Fruit fly (Drosophila melanogaster) S2 (cell line): Measurements from ENCODE around the gene unk.

Source experiments
- CG8478 ChIP-seq: fragments of >200 bp; optimal IDR thresholded peaks from 2 replicates; lab custom pipeline; 2018
- CTCF ChIP-seq, 2 experiments: fragments of >200 bp; optimal IDR thresholded peaks; 2 replicates each; lab custom pipeline; 2018

Gene unk

DNA sequence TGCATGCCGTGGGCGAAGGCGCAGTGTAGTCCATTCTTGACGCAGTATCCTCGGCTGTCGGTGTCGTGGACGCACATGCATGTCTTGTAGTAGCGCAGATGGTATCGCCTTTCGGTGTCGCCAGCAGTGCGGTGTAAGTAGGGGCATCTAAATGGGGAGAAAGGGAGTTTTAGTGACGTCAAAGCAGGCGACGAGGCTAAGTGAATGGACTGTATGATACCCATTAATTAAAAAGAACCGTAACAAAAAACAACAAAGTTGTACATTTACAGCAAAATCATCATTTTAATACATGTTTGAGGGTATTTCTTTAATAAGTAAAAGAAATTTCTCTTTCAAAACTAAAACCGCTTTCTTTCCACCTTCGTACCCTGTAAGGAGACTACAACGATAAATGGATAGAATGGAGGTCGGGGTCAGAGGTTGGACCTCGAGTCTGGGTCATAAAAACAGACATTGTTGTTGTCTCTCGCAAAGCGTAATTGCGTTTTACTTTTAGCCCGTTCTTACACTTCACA, 1.3 kb downstream of the unk start:
- TF ChIP-seq CG8478 (lab: Kevin White, UChicago) (no peak), CTCF (optimal IDR thresholded peaks at IDR 0.05; lab: Kevin White, UChicago) (no peak)

DNA sequence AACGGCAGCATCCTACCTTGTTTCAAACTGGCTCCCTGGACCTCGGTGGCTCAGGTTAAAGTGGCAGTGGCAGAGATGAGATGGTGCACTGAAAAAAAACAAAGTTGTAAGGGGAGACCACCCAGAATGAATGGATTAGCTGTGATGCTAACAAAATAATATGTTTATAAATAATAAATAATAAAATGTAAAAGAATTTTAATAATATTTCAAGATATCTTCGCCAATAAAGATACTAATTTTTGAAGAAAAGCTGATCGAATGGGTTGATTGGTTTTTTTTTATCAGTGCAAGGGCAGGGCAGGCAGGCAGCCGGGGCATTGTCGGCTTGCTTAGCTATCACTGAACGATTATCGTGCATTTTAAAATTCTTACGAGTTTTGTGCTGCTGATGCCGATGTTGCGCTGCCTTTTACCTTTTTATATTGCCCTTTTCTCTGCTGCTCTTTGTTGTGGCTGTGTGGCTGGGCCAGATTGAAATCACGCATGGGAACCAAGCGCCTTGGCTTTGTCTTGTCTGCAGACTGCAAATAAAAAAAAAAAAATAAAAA, 8.6 kb downstream of the unk start:
- TF ChIP-seq CTCF (optimal IDR thresholded peaks at IDR 0.05; lab: Kevin White, UChicago), result no peak
- TF ChIP-seq CG8478 (lab: Kevin White, UChicago), result no peak

DNA sequence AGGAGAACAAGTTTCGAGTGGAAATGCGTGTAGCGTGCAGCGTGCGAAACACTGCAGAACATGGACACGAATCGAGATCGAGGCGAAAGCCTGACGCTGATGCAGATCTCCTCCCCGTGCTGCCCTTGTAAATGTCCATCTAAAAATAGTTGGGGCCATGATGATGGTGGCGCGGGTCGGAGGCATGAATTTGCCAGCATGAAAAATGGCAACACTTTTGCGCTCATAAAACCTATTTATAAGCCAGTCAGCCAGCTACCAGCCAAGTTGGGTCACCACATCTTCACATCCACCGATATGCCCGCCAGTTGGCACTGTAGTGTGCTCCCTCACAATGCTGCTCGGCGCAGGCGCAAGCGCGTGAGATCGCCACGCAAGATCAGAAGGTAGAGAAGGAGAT, 9.2 kb downstream of the unk start:
- no peak for TF ChIP-seq CTCF (optimal IDR thresholded peaks at IDR 0.05; lab: Kevin White, UChicago)
- no peak for TF ChIP-seq CG8478 (lab: Kevin White, UChicago)

DNA sequence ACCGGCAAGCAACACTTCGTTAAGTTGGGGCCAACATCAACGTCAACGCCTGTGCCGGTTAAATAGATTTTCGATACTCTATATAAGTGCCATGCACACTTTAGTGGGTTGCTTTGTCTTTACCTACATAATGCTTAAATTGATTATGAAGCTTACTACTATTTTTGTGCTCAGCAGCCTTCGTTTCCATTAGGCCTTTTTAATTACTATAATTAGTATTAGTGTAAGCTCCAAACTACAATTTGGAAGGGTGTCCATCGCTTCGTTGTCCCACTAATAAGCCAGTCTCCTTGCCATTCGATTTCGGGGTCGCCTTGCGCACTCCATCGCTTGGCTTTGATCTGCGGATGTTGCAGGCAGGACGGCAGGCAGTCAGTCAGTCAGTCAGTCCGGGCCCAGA, 10.0 kb downstream of the unk start:
- TF ChIP-seq CTCF (optimal IDR thresholded peaks at IDR 0.05; lab: Kevin White, UChicago) (no peak), CG8478 (lab: Kevin White, UChicago) (no peak)

DNA sequence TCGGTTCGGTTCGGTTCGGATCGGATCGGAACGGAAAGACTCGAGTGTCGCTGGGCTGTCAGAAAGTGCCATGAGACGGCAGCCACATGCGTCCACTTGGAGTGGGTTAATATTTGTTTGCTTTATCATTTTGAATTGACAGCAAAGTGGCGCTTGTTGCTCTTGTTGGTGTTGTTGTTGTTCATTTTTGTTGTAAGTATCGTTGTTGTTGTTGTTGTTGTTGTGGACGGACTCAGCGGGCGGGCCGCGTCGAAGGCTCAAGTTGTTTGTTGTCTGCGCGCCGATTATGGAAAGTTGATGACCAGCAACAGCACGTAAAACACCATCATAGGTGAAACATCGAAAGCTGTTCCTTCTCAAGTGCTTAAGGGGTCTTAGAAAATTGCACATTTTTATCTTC, 10.6 kb downstream of the unk start:
- TF ChIP-seq CG8478 (lab: Kevin White, UChicago), result no peak
- TF ChIP-seq CTCF (optimal IDR thresholded peaks at IDR 0.05; lab: Kevin White, UChicago), result no peak

DNA sequence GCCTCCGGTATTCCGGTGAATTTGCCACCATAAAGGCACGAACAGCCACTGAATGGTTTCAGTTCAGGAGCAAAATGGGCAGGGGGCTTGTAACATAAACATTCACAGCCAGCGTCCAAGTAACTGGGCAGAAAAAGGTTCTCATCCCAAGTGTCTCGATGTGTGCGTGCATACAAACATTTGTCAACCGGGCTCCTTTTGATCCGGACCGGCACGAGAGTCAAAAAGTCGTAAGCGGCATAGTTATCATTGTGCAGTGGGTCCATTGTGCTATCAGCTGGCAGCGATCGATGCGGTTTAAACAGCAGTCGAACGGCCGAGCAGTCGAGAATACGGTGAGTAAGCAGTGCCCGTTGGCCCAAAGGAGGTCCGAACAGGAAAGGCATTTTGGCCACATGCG, 12.0 kb downstream of the unk start:
- TF ChIP-seq CG8478 (lab: Kevin White, UChicago) (no peak), CTCF (optimal IDR thresholded peaks at IDR 0.05; lab: Kevin White, UChicago) (no peak)

DNA sequence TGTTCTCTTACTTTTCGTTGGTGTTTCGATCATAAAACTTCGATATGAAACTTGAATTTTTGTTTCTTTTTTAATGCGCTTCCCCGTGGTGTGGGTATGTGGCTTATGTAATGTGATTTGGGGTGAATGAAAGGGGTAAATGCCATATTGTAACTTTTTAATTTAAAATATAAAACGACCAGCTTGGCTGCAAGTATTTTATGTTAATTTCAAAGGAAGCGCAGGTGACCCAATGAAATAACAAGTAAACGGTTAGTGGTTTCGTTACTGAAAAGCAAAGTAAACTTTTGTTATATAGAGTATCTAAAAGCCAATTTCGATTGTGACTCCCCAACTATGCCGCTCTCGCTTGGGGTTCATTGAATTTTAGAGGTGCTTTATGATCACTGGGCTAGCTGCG, 13.0 kb downstream of the unk start:
- TF ChIP-seq CTCF (optimal IDR thresholded peaks at IDR 0.05; lab: Kevin White, UChicago), result no peak
- TF ChIP-seq CG8478 (lab: Kevin White, UChicago), result no peak

DNA sequence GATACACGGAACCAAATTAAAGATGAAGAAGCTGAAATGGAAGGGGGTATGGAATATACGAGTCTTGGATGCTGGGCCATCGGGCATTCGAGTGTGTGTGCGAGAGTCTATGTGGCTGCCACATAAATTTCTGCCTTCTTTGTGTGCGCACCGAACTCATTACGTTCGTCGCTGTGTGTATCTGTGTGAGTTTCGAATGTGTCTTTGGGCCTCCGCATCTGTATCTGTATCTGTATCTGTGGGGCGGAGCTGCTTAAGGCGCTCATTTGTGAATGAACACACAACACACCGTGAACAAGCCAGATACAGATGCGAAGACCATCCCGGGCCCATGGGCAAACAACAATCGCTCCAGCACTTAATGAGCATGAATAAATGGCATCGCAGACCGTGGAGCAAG, 14.2 kb downstream of the unk start:
- TF ChIP-seq CTCF (optimal IDR thresholded peaks at IDR 0.05; lab: Kevin White, UChicago), result no peak
- TF ChIP-seq CG8478 (lab: Kevin White, UChicago), result no peak

DNA sequence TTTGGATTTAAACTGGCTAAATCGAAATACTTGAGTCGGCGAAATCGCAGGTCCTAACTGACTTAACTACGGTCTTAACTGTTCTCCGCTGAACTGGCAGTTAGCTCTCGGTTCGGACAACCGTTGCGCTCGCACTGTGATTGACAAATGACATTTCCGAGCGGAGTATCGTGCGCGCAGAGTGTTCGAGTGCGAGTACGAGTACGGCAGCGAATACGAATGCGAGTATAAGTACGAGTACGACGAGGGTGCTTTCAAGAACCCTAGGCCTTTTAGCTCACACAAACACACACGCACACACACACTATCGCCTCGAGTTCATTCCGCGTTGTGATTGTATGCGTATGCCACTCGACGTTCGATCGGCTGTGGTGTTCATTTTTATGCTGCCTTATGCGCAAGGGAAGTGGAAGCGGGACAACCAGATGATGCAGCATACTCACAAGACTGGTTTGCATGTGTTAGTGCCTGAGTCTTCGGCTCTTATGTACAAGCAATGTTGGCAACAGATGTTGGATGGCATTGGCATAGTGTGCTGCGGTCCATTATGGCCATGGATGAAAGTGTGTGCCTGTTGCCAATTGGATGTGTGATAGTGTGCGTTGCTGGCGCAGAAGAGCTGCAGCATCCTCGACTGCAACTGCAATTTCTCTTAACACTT, 15.9 kb downstream of the unk start, which contains the start of gene hh:
hh (minus strand) TSS at position 229 of the 661 bp plus-strand sequence.
- TF ChIP-seq CTCF (optimal IDR thresholded peaks at IDR 0.05; lab: Kevin White, UChicago), result no peak

DNA sequence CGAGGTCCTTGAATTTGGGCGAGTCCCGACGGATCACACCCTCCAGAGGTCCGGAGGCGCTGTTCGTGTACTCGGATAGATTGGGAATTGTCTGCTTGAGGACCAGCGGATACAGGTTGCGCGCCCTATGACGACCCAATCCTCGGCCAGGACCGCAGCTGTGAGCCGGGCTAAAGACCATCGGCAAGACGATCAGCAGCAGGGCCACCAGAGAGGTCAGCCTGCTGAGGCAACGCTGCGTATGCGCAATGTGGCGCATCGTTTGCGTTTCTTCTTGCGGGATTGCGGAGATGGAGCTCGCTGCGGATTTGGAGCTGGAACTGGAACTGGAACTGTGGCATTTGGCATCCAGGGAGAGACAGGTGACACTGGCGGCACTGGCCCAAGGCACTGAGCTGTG, 16.5 kb downstream of the unk start:
- TF ChIP-seq CTCF (optimal IDR thresholded peaks at IDR 0.05; lab: Kevin White, UChicago) (no peak), CG8478 (lab: Kevin White, UChicago) (no peak)

DNA sequence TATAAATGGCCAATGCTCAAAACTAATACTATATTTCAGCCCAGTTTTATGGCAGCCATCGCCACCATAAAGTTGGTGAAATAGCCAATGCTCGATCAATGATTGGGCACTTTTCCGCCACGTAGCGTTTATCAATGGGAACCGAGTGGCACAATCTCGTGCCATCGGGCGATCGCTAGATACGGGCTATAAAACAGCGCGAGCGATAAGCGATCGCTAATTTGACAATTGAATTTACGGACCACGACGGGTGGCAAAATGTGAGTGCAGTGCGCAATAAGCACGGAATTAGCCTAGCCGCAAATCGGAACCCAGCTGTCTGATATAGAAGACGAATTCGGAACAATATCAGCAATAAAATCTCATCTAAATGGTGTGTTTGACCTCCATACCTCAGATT, 17.4 kb downstream of the unk start:
- TF ChIP-seq CTCF (optimal IDR thresholded peaks at IDR 0.05; lab: Kevin White, UChicago) (no peak), CG8478 (lab: Kevin White, UChicago) (no peak)

DNA sequence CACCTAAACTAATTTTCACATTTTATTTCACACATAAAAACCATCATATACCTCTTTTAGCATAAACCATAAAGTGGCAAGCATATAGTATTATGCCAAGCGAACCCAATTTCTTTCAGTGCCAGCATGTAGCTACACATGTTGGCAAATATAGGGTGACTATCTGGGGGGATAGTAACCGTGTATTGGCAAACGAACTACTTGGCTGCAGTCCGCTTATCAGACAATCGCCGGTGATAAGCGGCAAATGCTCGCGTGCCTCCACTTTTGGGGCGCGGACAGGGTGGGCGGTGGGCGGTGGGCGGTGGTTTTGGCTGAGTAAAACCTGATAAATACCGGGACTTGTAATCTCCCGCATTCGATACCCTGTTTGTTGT, 18.0 kb downstream of the unk start:
- TF ChIP-seq CTCF (optimal IDR thresholded peaks at IDR 0.05; lab: Kevin White, UChicago), result no peak
- no peak for TF ChIP-seq CG8478 (lab: Kevin White, UChicago)

DNA sequence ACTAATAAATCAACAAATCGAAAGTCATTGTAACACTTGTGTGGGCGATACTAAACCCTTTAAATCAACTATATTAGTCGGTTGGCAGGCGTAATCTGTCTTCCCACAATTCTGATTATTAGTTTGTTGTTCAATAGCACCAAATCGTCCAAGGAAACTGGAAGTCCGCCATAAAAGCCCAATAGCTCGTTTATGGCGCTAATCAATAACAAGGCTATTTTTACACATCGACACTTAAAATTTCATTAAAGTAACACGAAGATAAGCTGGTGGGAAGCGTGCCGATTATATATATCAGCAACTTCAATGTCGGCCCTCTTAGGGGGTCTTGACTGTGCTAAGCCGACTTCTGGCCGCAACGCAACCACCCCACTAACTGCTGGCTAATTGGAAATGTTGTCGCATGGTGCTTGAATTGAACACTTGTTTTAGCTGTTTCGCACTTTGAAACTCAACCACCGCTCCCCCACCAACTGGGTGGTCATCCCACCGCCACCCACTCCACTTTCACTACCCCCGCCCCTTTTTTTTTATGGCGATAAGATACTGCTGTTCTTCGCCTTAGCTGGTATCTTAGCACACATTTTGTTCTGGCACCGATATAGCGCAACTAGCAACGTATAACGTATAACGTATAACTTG, 18.5 kb downstream of the unk start:
- TF ChIP-seq CTCF (optimal IDR thresholded peaks at IDR 0.05; lab: Kevin White, UChicago), result no peak
- no peak for TF ChIP-seq CG8478 (lab: Kevin White, UChicago)

DNA sequence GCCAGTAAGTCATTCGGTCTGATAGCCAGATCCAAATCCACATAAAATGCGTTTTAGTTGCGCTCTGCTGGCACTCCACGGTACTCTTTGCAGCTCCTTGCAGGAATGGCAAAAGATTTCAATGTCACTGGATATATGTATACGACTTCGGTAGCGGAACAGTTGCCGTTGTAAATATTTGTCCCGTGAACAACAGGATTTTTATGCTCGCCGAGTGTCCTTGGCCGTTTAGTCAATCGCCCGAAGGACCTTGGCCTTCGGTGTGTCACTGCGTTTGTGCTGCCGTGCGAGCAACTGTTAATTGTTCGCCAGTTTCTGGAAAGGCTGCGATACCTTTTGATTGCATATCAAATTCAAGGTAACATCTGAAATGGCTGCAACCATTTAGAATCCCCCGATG, 19.2 kb downstream of the unk start:
- TF ChIP-seq CG8478 (lab: Kevin White, UChicago), result no peak
- TF ChIP-seq CTCF (optimal IDR thresholded peaks at IDR 0.05; lab: Kevin White, UChicago), result no peak

DNA sequence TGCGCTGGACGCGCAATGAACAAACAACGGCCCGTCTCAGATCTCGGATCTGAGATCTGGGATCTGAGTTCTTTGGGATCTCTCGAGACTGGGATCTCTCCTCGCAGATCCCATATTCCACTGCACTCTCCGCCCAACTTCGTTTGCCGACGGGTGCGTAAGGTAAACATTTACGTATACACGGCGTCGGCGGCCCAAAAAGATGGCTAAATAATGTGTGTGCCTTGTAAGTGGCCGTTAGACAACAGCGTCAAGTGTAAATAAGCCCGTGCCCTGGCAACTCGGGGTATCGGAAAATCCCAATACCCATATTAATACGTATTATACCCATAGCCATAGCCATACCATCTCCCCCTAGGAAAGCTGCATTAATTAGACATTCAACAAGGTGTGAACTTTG, 23.0 kb downstream of the unk start:
- TF ChIP-seq CTCF (optimal IDR thresholded peaks at IDR 0.05; lab: Kevin White, UChicago), result no peak
- no peak for TF ChIP-seq CG8478 (lab: Kevin White, UChicago)
